Worm (Caenorhabditis elegans) whole organism, L3 larva: ENCODE data around the gene C25F9.14.
A peak's percentile ranks its signal among the peaks of the same experiment; 100 is the strongest.

Source experiments
- R02D3.7 ChIP-seq: fragments of 150-350 bp; optimal IDR thresholded peaks from 2 replicates; lab custom pipeline; 2014; ENCODE audit warnings: missing biosample characterization, missing genetic modification characterization
- ZK546.5 ChIP-seq: sonication (generic microtip); optimal IDR thresholded peaks from 2 replicates; lab custom pipeline; 2017; ENCODE audit warnings: missing biosample characterization, missing genetic modification characterization
- ceh-9 ChIP-seq: sonication (generic microtip); optimal IDR thresholded peaks from 2 replicates; lab custom pipeline; 2018; ENCODE audit warnings: missing biosample characterization, missing genetic modification characterization
- egl-5 ChIP-seq: fragments of 150-350 bp; optimal IDR thresholded peaks from 2 replicates; lab custom pipeline; 2017; ENCODE audit warnings: missing biosample characterization, missing genetic modification reagents, missing genetic modification characterization, inconsistent platforms
- elt-1 ChIP-seq: fragments of 150-350 bp; optimal IDR thresholded peaks from 2 replicates; lab custom pipeline; 2014; ENCODE audit warnings: missing biosample characterization, missing genetic modification characterization
- elt-2 ChIP-seq: sonication (generic microtip); optimal IDR thresholded peaks from 2 replicates; lab custom pipeline; 2016; ENCODE audit warnings: missing genetic modification reagents, mild to moderate bottlenecking, missing genetic modification characterization, missing compliant biosample characterization
- elt-3 ChIP-seq, 3 experiments: fragments of 150-350 bp in 1 of 3; sonication (generic microtip) in 2 of 3; optimal IDR thresholded peaks; 2 replicates in 2 of 3; 4 replicates in 1 of 3; lab custom pipeline; 2014 to 2017; ENCODE audit warnings: missing biosample characterization in 3 of 3, missing genetic modification characterization in 3 of 3
- eor-1 ChIP-seq, 2 experiments: fragments of 150-350 bp; optimal IDR thresholded peaks; 2 replicates each; lab custom pipeline; 2014 to 2018; ENCODE audit warnings: missing biosample characterization in 2 of 2, missing genetic modification characterization in 2 of 2
- fkh-10 ChIP-seq: sonication (generic microtip); optimal IDR thresholded peaks from 2 replicates; lab custom pipeline; 2017; ENCODE audit warnings: missing biosample characterization, missing genetic modification reagents, missing genetic modification characterization
- fos-1 ChIP-seq: fragments of 150-350 bp; optimal IDR thresholded peaks from 2 replicates; lab custom pipeline; 2014; ENCODE audit warnings: missing biosample characterization, missing genetic modification characterization
- jun-1 ChIP-seq: fragments of 150-350 bp; optimal IDR thresholded peaks from 2 replicates; lab custom pipeline; 2014; ENCODE audit warnings: missing biosample characterization, missing genetic modification reagents, missing genetic modification characterization
- lin-39 ChIP-seq: fragments of 150-350 bp; optimal IDR thresholded peaks from 2 replicates; lab custom pipeline; 2018; ENCODE audit warnings: missing biosample characterization, missing genetic modification reagents, missing genetic modification characterization
- mdl-1 ChIP-seq: fragments of 150-350 bp; optimal IDR thresholded peaks from 2 replicates; lab custom pipeline; 2014; ENCODE audit warnings: missing biosample characterization, missing genetic modification characterization
- mml-1 ChIP-seq: fragments of 150-350 bp; sonication (generic microtip); optimal IDR thresholded peaks from 3 replicates; lab custom pipeline; 2014; ENCODE audit warnings: missing biosample characterization, missing genetic modification characterization
- nfya-1 ChIP-seq: sonication (generic microtip); optimal IDR thresholded peaks from 2 replicates; lab custom pipeline; 2017; ENCODE audit warnings: missing genetic modification characterization, mild to moderate bottlenecking, missing compliant biosample characterization, antibody characterized with exemption, moderate library complexity; ENCODE audit not compliant: insufficient read depth
- nhr-23 ChIP-seq: fragments of 150-350 bp; optimal IDR thresholded peaks from 2 replicates; lab custom pipeline; 2014; ENCODE audit warnings: missing biosample characterization, missing genetic modification reagents, missing genetic modification characterization
- nhr-237 ChIP-seq: fragments of 150-350 bp; optimal IDR thresholded peaks from 2 replicates; lab custom pipeline; 2014; ENCODE audit warnings: missing biosample characterization, missing genetic modification characterization
- nhr-25 ChIP-seq: sonication (generic microtip); optimal IDR thresholded peaks from 2 replicates; lab custom pipeline; 2017; ENCODE audit warnings: missing biosample characterization, missing genetic modification characterization
- nhr-67 ChIP-seq: fragments of 150-350 bp; optimal IDR thresholded peaks from 2 replicates; lab custom pipeline; 2014; ENCODE audit warnings: missing biosample characterization, missing genetic modification characterization
- pha-4 ChIP-seq: fragments of 150-350 bp; optimal IDR thresholded peaks from 2 replicates; lab custom pipeline; 2014; ENCODE audit warnings: missing biosample characterization, missing genetic modification reagents, missing genetic modification characterization
- pqm-1 ChIP-seq: fragments of 150-350 bp; optimal IDR thresholded peaks from 2 replicates; lab custom pipeline; 2017; ENCODE audit warnings: missing biosample characterization, missing genetic modification characterization, inconsistent platforms
- sea-2 ChIP-seq: fragments of 150-350 bp; sonication (generic microtip); optimal IDR thresholded peaks from 4 replicates; lab custom pipeline; 2014; ENCODE audit warnings: missing biosample characterization, missing genetic modification reagents, missing genetic modification characterization
- skn-1 ChIP-seq: fragments of 150-350 bp; optimal IDR thresholded peaks from 2 replicates; lab custom pipeline; 2014; ENCODE audit warnings: missing biosample characterization, missing genetic modification characterization
- unc-39 ChIP-seq: sonication (generic microtip); optimal IDR thresholded peaks from 4 replicates; lab custom pipeline; 2017; ENCODE audit warnings: missing biosample characterization, missing genetic modification characterization
- unc-62 ChIP-seq: fragments of 150-350 bp; sonication (generic microtip); optimal IDR thresholded peaks from 4 replicates; lab custom pipeline; 2014; ENCODE audit warnings: missing biosample characterization, missing genetic modification reagents, missing genetic modification characterization
- zag-1 ChIP-seq: fragments of 150-350 bp; optimal IDR thresholded peaks from 2 replicates; lab custom pipeline; 2014; ENCODE audit warnings: missing biosample characterization, missing genetic modification characterization
- ztf-11 ChIP-seq: fragments of 150-350 bp; optimal IDR thresholded peaks from 2 replicates; lab custom pipeline; 2014; ENCODE audit warnings: missing biosample characterization, missing genetic modification characterization
- ztf-4 ChIP-seq: fragments of 150-350 bp; optimal IDR thresholded peaks from 2 replicates; lab custom pipeline; 2014; ENCODE audit warnings: missing biosample characterization, missing genetic modification characterization

The C25F9.14 gene

ce11 chrV:19443599-19443998 is 7.3 kb downstream of the C25F9.14 start:
- TF ChIP-seq zag-1 (tag; lab: Kevin White, UChicago) (no peak), elt-2 (tag; lab: Kevin White, UChicago) (peak; percentile 30)

DNA sequence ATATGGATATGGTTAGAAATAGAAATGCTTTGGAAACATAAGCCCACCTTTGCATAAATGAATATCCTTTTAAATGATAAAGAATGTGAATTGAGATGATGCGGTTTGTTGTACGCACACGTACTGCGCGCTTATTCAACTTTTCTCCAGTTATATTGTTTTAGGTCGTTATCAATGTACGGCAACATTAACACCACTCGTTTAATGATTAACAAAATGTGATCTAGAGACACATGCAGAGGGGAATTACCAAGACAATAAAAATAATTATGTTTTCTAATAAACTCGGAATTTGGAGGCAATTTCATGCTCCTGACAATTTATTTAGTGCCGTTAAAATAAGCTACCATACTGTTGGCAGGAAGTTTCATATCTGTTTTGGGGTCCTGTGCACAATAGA is 9.2 kb downstream of the C25F9.14 start, which contains the start of gene M04C3.1:
Gene M04C3.1, minus strand, starts transcription at position 164 of the 400 bp plus-strand sequence.
- TF ChIP-seq egl-5, result no peak
- TF ChIP-seq R02D3.7 (tag; lab: Kevin White, UChicago), result no peak
- TF ChIP-seq unc-39 (tag; lab: Kevin White, UChicago), result no peak
- TF ChIP-seq nfya-1 (tag; lab: Kevin White, UChicago), result no peak
- TF ChIP-seq nhr-23 (tag; lab: Kevin White, UChicago), result no peak
- TF ChIP-seq zag-1 (tag; lab: Kevin White, UChicago), result no peak
- TF ChIP-seq pqm-1 (tag; lab: Kevin White, UChicago), result peak; percentile 24
- no peak for TF ChIP-seq skn-1
- no peak for TF ChIP-seq lin-39 (tag; lab: Kevin White, UChicago)
- TF ChIP-seq ztf-11 (tag; lab: Kevin White, UChicago), result no peak
- peak; percentile 67 for TF ChIP-seq elt-2 (tag; lab: Kevin White, UChicago)
- TF ChIP-seq elt-1 (tag; lab: Kevin White, UChicago), result no peak

DNA sequence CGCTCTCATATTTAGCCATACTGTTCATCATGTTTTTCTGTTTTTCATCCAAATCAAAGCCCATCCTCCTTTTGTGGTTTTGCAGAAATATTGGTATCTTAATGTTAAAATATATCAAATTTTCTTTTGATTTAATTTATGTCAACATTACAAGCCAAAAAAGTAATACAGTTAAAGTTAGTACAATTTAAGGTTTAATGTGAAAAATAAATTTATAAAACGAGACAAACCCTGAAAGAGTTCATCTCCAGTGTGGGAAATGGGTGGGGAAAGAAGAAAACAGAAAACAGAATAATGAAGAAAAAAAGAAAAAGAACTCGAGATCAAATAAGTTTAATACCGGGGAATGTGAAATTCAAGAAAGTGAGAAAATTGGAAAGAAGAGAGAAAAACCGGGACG is 12.5 kb downstream of the C25F9.14 start, which contains the start of gene M04C3.2:
Gene M04C3.2, minus strand, starts transcription at position 101 of the 400 bp plus-strand sequence.
- TF ChIP-seq mml-1 (no peak), mdl-1 (tag; lab: Kevin White, UChicago) (no peak), R02D3.7 (tag; lab: Kevin White, UChicago) (no peak), zag-1 (tag; lab: Kevin White, UChicago) (no peak), ZK546.5 (tag; lab: Kevin White, UChicago) (no peak), eor-1 (tag; optimal IDR thresholded peaks at IDR 0.05; lab: Kevin White, UChicago) (no peak), pqm-1 (tag; lab: Kevin White, UChicago) (no peak), nhr-25 (tag; lab: Kevin White, UChicago) (no peak), nhr-237 (no peak), pha-4 (no peak), skn-1 (no peak), elt-3 (tag; optimal IDR thresholded peaks at IDR 0.05; lab: Kevin White, UChicago) (no peak), lin-39 (tag; lab: Kevin White, UChicago) (no peak), sea-2 (GFP tag; lab: Kevin White, UChicago) (no peak), ztf-11 (tag; lab: Kevin White, UChicago) (no peak), unc-62 (GFP tag; lab: Kevin White, UChicago) (no peak), fkh-10 (GFP tag; lab: Kevin White, UChicago) (no peak), ztf-4 (tag; lab: Kevin White, UChicago) (no peak), fos-1 (tag; lab: Kevin White, UChicago) (no peak)

DNA sequence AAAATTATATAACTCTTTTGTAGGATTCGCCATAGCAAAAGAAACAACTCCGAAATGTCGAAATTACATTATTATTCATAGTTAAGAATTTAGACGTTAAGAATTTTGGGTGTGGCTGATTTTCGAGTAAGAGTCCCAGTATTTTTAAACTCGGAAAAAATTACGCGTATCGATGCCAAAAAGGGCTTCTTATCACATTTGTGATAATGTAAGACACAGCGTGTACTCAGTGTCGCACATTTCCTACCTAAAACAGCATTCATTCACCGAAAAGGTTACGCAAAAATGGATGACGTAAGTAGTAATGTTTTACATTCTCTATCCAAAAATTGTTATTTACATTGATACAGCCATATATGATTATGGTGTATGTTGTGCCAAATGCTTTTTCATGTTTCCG is 13.3 kb downstream of the C25F9.14 start, which contains the start of gene M04C3.5:
Gene M04C3.5, plus strand, starts transcription at position 190 of the 400 bp plus-strand sequence.
- TF ChIP-seq pqm-1 (tag; lab: Kevin White, UChicago), result peak; percentile 14
- TF ChIP-seq elt-2 (tag; lab: Kevin White, UChicago), result peak; percentile 67
- no peak for TF ChIP-seq pha-4
- TF ChIP-seq elt-3 (tag; optimal IDR thresholded peaks at IDR 0.05; lab: Kevin White, UChicago), result no peak
- no peak for TF ChIP-seq ceh-9 (tag; lab: Kevin White, UChicago)
- TF ChIP-seq jun-1 (tag; lab: Kevin White, UChicago), result no peak
- TF ChIP-seq, all 47 proteins: peak for 2

DNA sequence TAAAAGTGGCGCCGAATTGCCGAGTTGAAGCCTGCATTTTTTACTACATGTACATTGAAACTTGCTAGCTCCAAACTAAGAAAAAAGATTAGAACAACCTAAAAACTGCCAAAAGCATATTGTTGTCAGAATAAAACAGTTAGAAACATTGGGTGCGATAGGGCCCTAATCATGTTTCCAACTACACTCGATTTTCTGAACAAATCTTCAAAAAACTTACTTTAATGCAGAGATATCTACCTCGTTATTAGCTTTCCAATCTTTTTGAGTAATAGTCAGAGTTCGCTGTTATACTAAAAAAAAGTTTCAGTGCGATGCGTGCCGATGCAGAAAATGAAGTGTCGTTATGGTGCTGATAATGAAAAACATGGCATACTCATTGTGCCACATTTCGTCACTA is 19.4 kb downstream of the C25F9.14 start, which contains the start of the genes Y43F8B.13 and Y43F8B.14:
Gene Y43F8B.13, plus strand, starts transcription at position 301 of the 400 bp plus-strand sequence.
Gene Y43F8B.14, minus strand, starts transcription at position 322 of the 400 bp plus-strand sequence.
- TF ChIP-seq nhr-67 (tag; lab: Kevin White, UChicago) (no peak), jun-1 (tag; lab: Kevin White, UChicago) (no peak), elt-2 (tag; lab: Kevin White, UChicago) (peak; percentile 4)

- TF ChIP-seq elt-2 (tag; lab: Kevin White, UChicago) (peak; percentile 14), jun-1 (tag; lab: Kevin White, UChicago) (no peak), ceh-9 (tag; lab: Kevin White, UChicago) (no peak), zag-1 (tag; lab: Kevin White, UChicago) (no peak)
These were observed 20.8 kb downstream of the C25F9.14 start, which contains the start of gene Y43F8B.24 for ce11 chrV:19457120-19457519. Gene Y43F8B.24 (plus strand): TSS chrV:19457420.
